Worm (Caenorhabditis elegans) whole organism, young adult: ENCODE data around the gene C47D12.5.

Experiments
- B0019.2 ChIP-seq: fragments of 200-800 bp; sonication (Bioruptor generic); conservative IDR thresholded peaks from 2 replicates; pipeline ENCODE4 v1.3.6; 2022; ENCODE audit warnings: missing genetic modification reagents, missing genetic modification characterization, missing compliant biosample characterization
- B0261.1 ChIP-seq: sonication (generic microtip); optimal IDR thresholded peaks from 2 replicates; lab custom pipeline; 2016; ENCODE audit warnings: mild to moderate bottlenecking, missing genetic modification characterization, moderate library complexity, missing compliant biosample characterization
- C17E4.6 ChIP-seq: fragments of 200-800 bp; sonication (Bioruptor generic); IDR thresholded peaks from 2 replicates; pipeline ENCODE4 v1.3.6; 2022; ENCODE audit warnings: missing genetic modification reagents, missing genetic modification characterization, missing compliant biosample characterization
- D2030.7 ChIP-seq: fragments of 200-800 bp; sonication (Bioruptor generic); IDR thresholded peaks from 2 replicates; pipeline ENCODE4 v1.3.6; 2022; ENCODE audit warnings: missing genetic modification reagents, missing genetic modification characterization, missing compliant biosample characterization
- F10E7.11 ChIP-seq: sonication (generic microtip); optimal IDR thresholded peaks from 2 replicates; lab custom pipeline; 2017; ENCODE audit warnings: mild to moderate bottlenecking, missing genetic modification characterization, moderate library complexity, missing compliant biosample characterization
- F23B12.7 ChIP-seq: sonication (generic microtip); optimal IDR thresholded peaks from 2 replicates; lab custom pipeline; 2017; ENCODE audit warnings: missing genetic modification characterization, mild to moderate bottlenecking, missing compliant biosample characterization, antibody characterized with exemption, moderate library complexity; ENCODE audit not compliant: insufficient read depth
- F33H1.4 ChIP-seq: fragments of 200-800 bp; sonication (Bioruptor generic); IDR thresholded peaks from 2 replicates; pipeline ENCODE4 v1.3.6; 2022; ENCODE audit warnings: missing genetic modification reagents, missing genetic modification characterization, missing compliant biosample characterization
- F39B2.1 ChIP-seq: fragments of 200-800 bp; sonication (Bioruptor generic); IDR thresholded peaks from 2 replicates; pipeline ENCODE4 v1.3.6; 2022; ENCODE audit warnings: missing genetic modification reagents, missing genetic modification characterization, missing compliant biosample characterization
- F57A8.1 ChIP-seq: fragments of 200-800 bp; sonication (Bioruptor generic); optimal IDR thresholded peaks from 2 replicates; lab custom pipeline; 2018; ENCODE audit warnings: mild to moderate bottlenecking, missing genetic modification characterization, moderate library complexity, missing compliant biosample characterization
- K11D2.4 ChIP-seq: fragments of 200-800 bp; sonication (Bioruptor generic); IDR thresholded peaks from 2 replicates; pipeline ENCODE4 v1.3.6; 2022; ENCODE audit warnings: missing genetic modification reagents, missing genetic modification characterization, missing compliant biosample characterization
- T26A5.8 ChIP-seq: sonication (generic microtip); optimal IDR thresholded peaks from 2 replicates; lab custom pipeline; 2016; ENCODE audit warnings: missing genetic modification characterization, missing compliant biosample characterization
- Y67H2A.10 ChIP-seq: fragments of 200-800 bp; sonication (Bioruptor generic); conservative IDR thresholded peaks from 2 replicates; pipeline ENCODE4 v1.3.6; 2022; ENCODE audit warnings: missing genetic modification reagents, missing genetic modification characterization, missing compliant biosample characterization
- Y79H2A.3 ChIP-seq: fragments of 200-800 bp; sonication (Bioruptor generic); conservative IDR thresholded peaks from 2 replicates; pipeline ENCODE4 v1.3.6; 2022; ENCODE audit warnings: missing genetic modification reagents, missing genetic modification characterization, missing compliant biosample characterization
- ZK185.1 ChIP-seq: sonication (generic microtip); optimal IDR thresholded peaks from 2 replicates; lab custom pipeline; 2016; ENCODE audit warnings: mild to moderate bottlenecking, missing genetic modification characterization, missing compliant biosample characterization; ENCODE audit not compliant: poor library complexity, severe bottlenecking
- akir-1 ChIP-seq: fragments of 200-800 bp; sonication (Bioruptor generic); optimal IDR thresholded peaks from 2 replicates; lab custom pipeline; 2018; ENCODE audit warnings: mild to moderate bottlenecking, missing genetic modification characterization, moderate library complexity, missing compliant biosample characterization
- attf-3 ChIP-seq: fragments of 200-800 bp; sonication (Bioruptor generic); conservative IDR thresholded peaks from 2 replicates; pipeline ENCODE4 v1.3.6; 2022; ENCODE audit warnings: missing genetic modification reagents, missing genetic modification characterization, missing compliant biosample characterization
- attf-5 ChIP-seq: fragments of 200-800 bp; sonication (Bioruptor generic); optimal IDR thresholded peaks from 2 replicates; lab custom pipeline; 2018; ENCODE audit warnings: mild to moderate bottlenecking, missing genetic modification characterization, missing compliant biosample characterization
- bed-1 ChIP-seq: fragments of 200-800 bp; sonication (Bioruptor generic); IDR thresholded peaks from 2 replicates; pipeline ENCODE4 v1.3.6; 2022; ENCODE audit warnings: missing genetic modification reagents, missing genetic modification characterization, missing compliant biosample characterization
- bed-2 ChIP-seq: fragments of 200-800 bp; sonication (Bioruptor generic); IDR thresholded peaks from 2 replicates; pipeline ENCODE4 v1.3.6; 2022; ENCODE audit warnings: missing genetic modification reagents, missing genetic modification characterization, missing compliant biosample characterization
- ceh-27 ChIP-seq: fragments of 200-800 bp; sonication (Bioruptor generic); optimal IDR thresholded peaks from 2 replicates; lab custom pipeline; 2018; ENCODE audit warnings: mild to moderate bottlenecking, missing genetic modification characterization, moderate library complexity, missing compliant biosample characterization
- ceh-91 ChIP-seq: fragments of 200-800 bp; sonication (Bioruptor generic); IDR thresholded peaks from 2 replicates; pipeline ENCODE4 v1.3.6; 2022; ENCODE audit warnings: missing genetic modification reagents, missing genetic modification characterization, missing compliant biosample characterization
- chd-7 ChIP-seq: sonication (generic microtip); optimal IDR thresholded peaks from 2 replicates; lab custom pipeline; 2016; ENCODE audit warnings: mild to moderate bottlenecking, missing genetic modification characterization, moderate library complexity, missing compliant biosample characterization
- dpl-1 ChIP-seq: fragments of 150-350 bp; optimal IDR thresholded peaks from 2 replicates; lab custom pipeline; 2014; ENCODE audit warnings: missing biosample characterization, missing genetic modification reagents, missing genetic modification characterization
- egl-44 ChIP-seq: fragments of 200-800 bp; sonication (Bioruptor generic); IDR thresholded peaks from 2 replicates; pipeline ENCODE4 v1.3.6; 2022; ENCODE audit warnings: missing genetic modification reagents, missing genetic modification characterization, missing compliant biosample characterization
- ets-4 ChIP-seq: fragments of 200-800 bp; sonication (Bioruptor generic); optimal IDR thresholded peaks from 2 replicates; lab custom pipeline; 2018; ENCODE audit warnings: mild to moderate bottlenecking, missing genetic modification characterization, missing compliant biosample characterization
- fkh-3 ChIP-seq: sonication (generic microtip); optimal IDR thresholded peaks from 2 replicates; lab custom pipeline; 2016; ENCODE audit warnings: mild to moderate bottlenecking, missing genetic modification characterization, missing compliant biosample characterization
- hlh-12 ChIP-seq: sonication (generic microtip); optimal IDR thresholded peaks from 2 replicates; lab custom pipeline; 2016; ENCODE audit warnings: missing genetic modification characterization, missing compliant biosample characterization
- hsf-1 ChIP-seq: fragments of 200-800 bp; sonication (Bioruptor generic); IDR thresholded peaks from 2 replicates; pipeline ENCODE4 v1.3.6; 2022; ENCODE audit warnings: missing genetic modification reagents, missing genetic modification characterization, missing compliant biosample characterization
- lag-1 ChIP-seq: fragments of 200-800 bp; sonication (Bioruptor generic); IDR thresholded peaks from 2 replicates; pipeline ENCODE4 v1.3.6; 2022; ENCODE audit warnings: missing genetic modification reagents, missing genetic modification characterization, missing compliant biosample characterization
- let-526 ChIP-seq: fragments of 200-800 bp; sonication (Bioruptor generic); IDR thresholded peaks from 2 replicates; pipeline ENCODE4 v1.3.6; 2022; ENCODE audit warnings: missing genetic modification reagents, missing genetic modification characterization, missing compliant biosample characterization
- lin-40 ChIP-seq: sonication (generic microtip); optimal IDR thresholded peaks from 2 replicates; lab custom pipeline; 2016; ENCODE audit warnings: missing genetic modification characterization, mild to moderate bottlenecking, missing compliant biosample characterization, missing genotype, missing genetic modification reagents
- lin-54 ChIP-seq: fragments of 200-800 bp; sonication (Bioruptor generic); optimal IDR thresholded peaks from 2 replicates; lab custom pipeline; 2018; ENCODE audit warnings: mild to moderate bottlenecking, missing genetic modification characterization, missing compliant biosample characterization
- lsl-1 ChIP-seq: fragments of 200-800 bp; sonication (Bioruptor generic); optimal IDR thresholded peaks from 2 replicates; lab custom pipeline; 2018; ENCODE audit warnings: mild to moderate bottlenecking, missing genetic modification characterization, moderate library complexity, missing compliant biosample characterization
- madf-8 ChIP-seq: fragments of 200-800 bp; sonication (Bioruptor generic); conservative IDR thresholded peaks from 2 replicates; pipeline ENCODE4 v1.3.6; 2022; ENCODE audit warnings: missing genetic modification reagents, missing genetic modification characterization, missing compliant biosample characterization
- nfya-2 ChIP-seq: fragments of 200-800 bp; sonication (Bioruptor generic); IDR thresholded peaks from 2 replicates; pipeline ENCODE4 v1.3.6; 2022; ENCODE audit warnings: missing genetic modification reagents, missing genetic modification characterization, missing compliant biosample characterization
- nfyb-1 ChIP-seq: fragments of 200-800 bp; sonication (Bioruptor generic); IDR thresholded peaks from 2 replicates; pipeline ENCODE4 v1.3.6; 2022; ENCODE audit warnings: missing genetic modification reagents, missing genetic modification characterization, missing compliant biosample characterization
- nhr-80 ChIP-seq: sonication (generic microtip); optimal IDR thresholded peaks from 2 replicates; lab custom pipeline; 2016; ENCODE audit warnings: missing genetic modification characterization, missing compliant biosample characterization
- pbrm-1 ChIP-seq: fragments of 200-800 bp; sonication (Bioruptor generic); IDR thresholded peaks from 2 replicates; pipeline ENCODE4 v1.3.6; 2022; ENCODE audit warnings: missing genetic modification reagents, missing genetic modification characterization, missing compliant biosample characterization
- pha-4 ChIP-seq: fragments of 150-350 bp; sonication (generic microtip); optimal IDR thresholded peaks from 2 replicates; lab custom pipeline; 2014; ENCODE audit warnings: missing biosample characterization, missing genetic modification reagents, missing genetic modification characterization
- rcor-1 ChIP-seq: fragments of 200-800 bp; sonication (Bioruptor generic); IDR thresholded peaks from 2 replicates; pipeline ENCODE4 v1.3.6; 2022; ENCODE audit warnings: missing genetic modification reagents, missing genetic modification characterization, missing compliant biosample characterization
- rec-8 ChIP-seq, 2 experiments: sonication (generic microtip); optimal IDR thresholded peaks; 2 replicates each; lab custom pipeline; 2016; ENCODE audit warnings: mild to moderate bottlenecking in 2 of 2, missing genetic modification characterization in 2 of 2, missing genetic modification reagents in 2 of 2, missing genotype in 2 of 2, missing biosample characterization in 1 of 2, missing compliant biosample characterization in 1 of 2, moderate library complexity in 1 of 2
- repo-1 ChIP-seq: sonication (generic microtip); optimal IDR thresholded peaks from 2 replicates; lab custom pipeline; 2017; ENCODE audit warnings: mild to moderate bottlenecking, missing genetic modification characterization, missing compliant biosample characterization
- somi-1 ChIP-seq: fragments of 200-800 bp; sonication (Bioruptor generic); optimal IDR thresholded peaks from 2 replicates; lab custom pipeline; 2018; ENCODE audit warnings: mild to moderate bottlenecking, missing genetic modification characterization, missing compliant biosample characterization
- sptf-2 ChIP-seq: fragments of 200-800 bp; sonication (Bioruptor generic); optimal IDR thresholded peaks from 2 replicates; lab custom pipeline; 2018; ENCODE audit warnings: mild to moderate bottlenecking, missing genetic modification characterization, missing compliant biosample characterization
- tbp1 ChIP-seq: fragments of 200-800 bp; sonication (Bioruptor generic); optimal IDR thresholded peaks from 2 replicates; lab custom pipeline; 2018; ENCODE audit warnings: mild to moderate bottlenecking, missing genetic modification characterization, missing compliant biosample characterization
- ztf-22 ChIP-seq: fragments of 200-800 bp; sonication (Bioruptor generic); optimal IDR thresholded peaks from 2 replicates; lab custom pipeline; 2018; ENCODE audit warnings: mild to moderate bottlenecking, missing genetic modification characterization, moderate library complexity, missing compliant biosample characterization
- ztf-25 ChIP-seq: fragments of 200-800 bp; sonication (Bioruptor generic); IDR thresholded peaks from 2 replicates; pipeline ENCODE4 v1.3.6; 2022; ENCODE audit warnings: missing genetic modification reagents, missing genetic modification characterization, missing compliant biosample characterization
- ztf-28 ChIP-seq: fragments of 200-800 bp; sonication (Bioruptor generic); IDR thresholded peaks from 2 replicates; pipeline ENCODE4 v1.3.6; 2022; ENCODE audit warnings: missing genetic modification reagents, missing genetic modification characterization, missing compliant biosample characterization

Gene C47D12.5

ce11 chrII:11675877-11676473, 9.1 kb downstream of the C47D12.5 start, which contains the start of the genes trr-1 and C47D12.2 (continued):
- TF ChIP-seq F57A8.1 (no peak), hlh-12 (no peak), lin-54 (GFP tag; lab: Kevin White, UChicago) (peak; percentile 83), ztf-22 (GFP tag; lab: Kevin White, UChicago) (no peak), repo-1 (tag; lab: Kevin White, UChicago) (no peak), Y67H2A.10 (GFP tag; lab: Robert Waterston, UW) (no peak), fkh-3 (tag; lab: Kevin White, UChicago) (no peak), D2030.7 (GFP tag; lab: Robert Waterston, UW) (peak; percentile 34; the same call in 1 of the 2 replicates), ztf-28 (GFP tag; lab: Robert Waterston, UW) (no peak), pha-4 (no peak), ZK185.1 (peak; percentile 60), nhr-80 (peak; percentile 42), ceh-91 (no peak), somi-1 (no peak), hsf-1 (GFP tag; lab: Robert Waterston, UW) (no peak), attf-5 (peak; percentile 84), chd-7 (tag; lab: Kevin White, UChicago) (no peak), let-526 (no peak), attf-3 (GFP tag; lab: Robert Waterston, UW) (peak; percentile 56; the same call in 1 of the 2 replicates), lag-1 (GFP tag; lab: Robert Waterston, UW) (no peak), bed-1 (no peak), madf-8 (GFP tag; lab: Robert Waterston, UW) (no peak), F10E7.11 (tag; lab: Kevin White, UChicago) (no peak), B0261.1 (tag; lab: Kevin White, UChicago) (no peak), pbrm-1 (GFP tag; lab: Robert Waterston, UW) (0 out of 2 replicates have a peak, but pooled peaks have one; percentile 51), nfya-2 (GFP tag; lab: Robert Waterston, UW) (no peak), lsl-1 (GFP tag; lab: Kevin White, UChicago) (peak; percentile 68), rcor-1 (GFP tag; lab: Robert Waterston, UW) (peak; percentile 32; the same call in 1 of the 2 replicates), ceh-27 (GFP tag; lab: Kevin White, UChicago) (no peak), sptf-2 (GFP tag; lab: Kevin White, UChicago) (no peak), K11D2.4 (GFP tag; lab: Robert Waterston, UW) (no peak), tbp1 (GFP tag; lab: Kevin White, UChicago) (peak; percentile 35), dpl-1 (GFP tag; lab: Kevin White, UChicago) (peak; percentile 56), B0019.2 (GFP tag; lab: Robert Waterston, UW) (no peak), F33H1.4 (GFP tag; lab: Robert Waterston, UW) (peak; percentile 50), F23B12.7 (tag; lab: Kevin White, UChicago) (no peak), akir-1 (GFP tag; lab: Kevin White, UChicago) (no peak), egl-44 (GFP tag; lab: Robert Waterston, UW) (no peak), F39B2.1 (GFP tag; lab: Robert Waterston, UW) (no peak), T26A5.8 (tag; lab: Kevin White, UChicago) (no peak), C17E4.6 (GFP tag; lab: Robert Waterston, UW) (no peak), ets-4 (GFP tag; lab: Kevin White, UChicago) (no peak), ztf-25 (no peak), nfyb-1 (GFP tag; lab: Robert Waterston, UW) (no peak), lin-40 (tag; lab: Kevin White, UChicago) (no peak), rec-8 (tag; optimal IDR thresholded peaks at IDR 0.05; lab: Kevin White, UChicago) (no peak), Y79H2A.3 (GFP tag; lab: Robert Waterston, UW) (no peak), bed-2 (GFP tag; lab: Robert Waterston, UW) (no peak)
